Worm (Caenorhabditis elegans) whole organism, L1 larva: ENCODE results near the gene efk-1.

Experiments
- C16A3.4 ChIP-seq: fragments of 150-350 bp; optimal IDR thresholded peaks from 2 replicates; lab custom pipeline; 2014; ENCODE audit warnings: missing biosample characterization, missing genetic modification characterization
- ces-1 ChIP-seq: fragments of 150-350 bp; optimal IDR thresholded peaks from 2 replicates; lab custom pipeline; 2014; ENCODE audit warnings: missing biosample characterization, missing genetic modification reagents, missing genetic modification characterization
- elt-2 ChIP-seq: sonication (generic microtip); optimal IDR thresholded peaks from 2 replicates; lab custom pipeline; 2016; ENCODE audit warnings: missing genetic modification characterization, mild to moderate bottlenecking, inconsistent platforms, missing compliant biosample characterization, missing genetic modification reagents
- elt-3 ChIP-seq, 6 experiments: fragments of 150-350 bp in 1 of 6; sonication (generic microtip); optimal IDR thresholded peaks; 2 replicates each; lab custom pipeline; 2017 to 2018; ENCODE audit warnings: missing biosample characterization in 6 of 6, missing genetic modification characterization in 6 of 6, inconsistent platforms in 1 of 6
- grh-1 ChIP-seq: fragments of 200-800 bp; sonication (Bioruptor generic); IDR thresholded peaks from 2 replicates; pipeline ENCODE4 v1.3.6; 2022; ENCODE audit warnings: missing genetic modification reagents, missing genetic modification characterization, missing compliant biosample characterization
- lin-13 ChIP-seq: fragments of 150-350 bp; optimal IDR thresholded peaks from 2 replicates; lab custom pipeline; 2014; ENCODE audit warnings: missing biosample characterization, missing genetic modification reagents, missing genetic modification characterization
- mdl-1 ChIP-seq, 2 experiments: fragments of 150-350 bp; optimal IDR thresholded peaks; 2 replicates each; lab custom pipeline; 2014 to 2017; ENCODE audit warnings: missing biosample characterization in 2 of 2, missing genetic modification characterization in 2 of 2, inconsistent platforms in 1 of 2
- nhr-237 ChIP-seq: fragments of 150-350 bp; optimal IDR thresholded peaks from 2 replicates; lab custom pipeline; 2014; ENCODE audit warnings: missing biosample characterization, missing genetic modification characterization
- nhr-71 ChIP-seq: sonication (generic microtip); optimal IDR thresholded peaks from 2 replicates; lab custom pipeline; 2016; ENCODE audit warnings: mild to moderate bottlenecking, missing genetic modification characterization, moderate library complexity, missing compliant biosample characterization
- pag-3 ChIP-seq: sonication (generic microtip); optimal IDR thresholded peaks from 2 replicates; lab custom pipeline; 2017; ENCODE audit warnings: missing genetic modification characterization, mild to moderate bottlenecking, missing compliant biosample characterization, antibody characterized with exemption, borderline replicate concordance; ENCODE audit not compliant: insufficient read depth
- pax-3 ChIP-seq: fragments of 200-800 bp; sonication (Bioruptor generic); optimal IDR thresholded peaks from 2 replicates; lab custom pipeline; 2018; ENCODE audit warnings: mild to moderate bottlenecking, missing genetic modification characterization, moderate library complexity, missing compliant biosample characterization
- unc-62 ChIP-seq: fragments of 150-350 bp; optimal IDR thresholded peaks from 2 replicates; lab custom pipeline; 2014; ENCODE audit warnings: missing biosample characterization, missing genetic modification reagents, missing genetic modification characterization
- ztf-11 ChIP-seq, 2 experiments: sonication (generic microtip); optimal IDR thresholded peaks; 2 replicates each; lab custom pipeline; 2016 to 2017; ENCODE audit warnings: missing genetic modification characterization in 2 of 2, missing biosample characterization in 1 of 2, missing compliant biosample characterization in 1 of 2

DNA sequence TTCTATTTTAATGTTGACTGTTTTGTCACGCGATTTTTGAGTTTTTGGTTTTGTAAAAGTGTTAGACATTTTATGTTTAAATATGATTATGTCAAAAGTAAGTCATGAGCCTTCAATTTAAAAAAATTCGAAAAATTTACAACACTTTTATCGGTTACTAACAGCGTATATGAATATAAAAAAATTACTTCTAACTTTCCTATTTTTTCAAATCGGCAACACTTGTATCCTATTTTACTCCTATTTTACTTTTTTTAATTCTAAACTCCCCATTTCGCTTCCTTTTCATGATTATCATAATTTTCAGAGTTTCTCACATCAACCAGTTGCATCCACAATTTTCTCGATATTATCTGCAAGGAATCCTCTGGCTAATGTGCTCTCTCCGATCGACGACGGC, 50.0 kb downstream of the efk-1 start, which contains the start of gene kin-18:
- no peak for TF ChIP-seq ztf-11 (tag; optimal IDR thresholded peaks at IDR 0.05; lab: Kevin White, UChicago)
- no peak for TF ChIP-seq elt-2 (tag; lab: Kevin White, UChicago)
- TF ChIP-seq mdl-1 (tag; optimal IDR thresholded peaks at IDR 0.05; lab: Kevin White, UChicago), result no peak
- TF ChIP-seq elt-3 (tag; optimal IDR thresholded peaks at IDR 0.05; lab: Kevin White, UChicago), result no peak
- TF ChIP-seq ces-1, result no peak
- no peak for TF ChIP-seq unc-62 (GFP tag; lab: Kevin White, UChicago)
- no peak for TF ChIP-seq C16A3.4 (tag; lab: Kevin White, UChicago)
- TF ChIP-seq nhr-71 (tag; lab: Kevin White, UChicago), result no peak
- no peak for TF ChIP-seq nhr-237
- no peak for TF ChIP-seq grh-1
- TF ChIP-seq lin-13, result no peak
- no peak for TF ChIP-seq pag-3 (tag; lab: Kevin White, UChicago)
- TF ChIP-seq pax-3 (tag; lab: Kevin White, UChicago), result no peak
